Worm (Caenorhabditis elegans) whole organism, young adult: ENCODE measurements around the gene Y66H1A.5.

Source experiments
- C06A6.2 ChIP-seq: fragments of 200-800 bp; sonication (Bioruptor generic); conservative IDR thresholded peaks from 2 replicates; pipeline ENCODE4 v1.3.6; 2022; ENCODE audit warnings: missing genetic modification characterization, missing compliant biosample characterization
- F23B12.7 ChIP-seq: sonication (generic microtip); optimal IDR thresholded peaks from 2 replicates; lab custom pipeline; 2017; ENCODE audit warnings: missing genetic modification characterization, mild to moderate bottlenecking, missing compliant biosample characterization, antibody characterized with exemption, moderate library complexity; ENCODE audit not compliant: insufficient read depth
- athp-1 ChIP-seq: sonication (generic microtip); optimal IDR thresholded peaks from 2 replicates; lab custom pipeline; 2017; ENCODE audit warnings: mild to moderate bottlenecking, missing genetic modification characterization, missing compliant biosample characterization
- bed-1 ChIP-seq: fragments of 200-800 bp; sonication (Bioruptor generic); IDR thresholded peaks from 2 replicates; pipeline ENCODE4 v1.3.6; 2022; ENCODE audit warnings: missing genetic modification reagents, missing genetic modification characterization, missing compliant biosample characterization
- lin-40 ChIP-seq: sonication (generic microtip); optimal IDR thresholded peaks from 2 replicates; lab custom pipeline; 2016; ENCODE audit warnings: missing genetic modification characterization, mild to moderate bottlenecking, missing compliant biosample characterization, missing genotype, missing genetic modification reagents
- mxl-1 ChIP-seq: sonication (generic microtip); optimal IDR thresholded peaks from 2 replicates; lab custom pipeline; 2016; ENCODE audit warnings: missing genetic modification characterization, missing compliant biosample characterization
- nhr-80 ChIP-seq: sonication (generic microtip); optimal IDR thresholded peaks from 2 replicates; lab custom pipeline; 2016; ENCODE audit warnings: missing genetic modification characterization, missing compliant biosample characterization
- snpc-3.4 ChIP-seq: sonication (generic microtip); optimal IDR thresholded peaks from 2 replicates; lab custom pipeline; 2017; ENCODE audit warnings: missing genetic modification characterization, mild to moderate bottlenecking, missing compliant biosample characterization, antibody characterized with exemption, moderate library complexity, missing genotype, missing genetic modification reagents
- sptf-2 ChIP-seq: fragments of 200-800 bp; sonication (Bioruptor generic); optimal IDR thresholded peaks from 2 replicates; lab custom pipeline; 2018; ENCODE audit warnings: mild to moderate bottlenecking, missing genetic modification characterization, missing compliant biosample characterization

Y66H1A.5 gene

DNA sequence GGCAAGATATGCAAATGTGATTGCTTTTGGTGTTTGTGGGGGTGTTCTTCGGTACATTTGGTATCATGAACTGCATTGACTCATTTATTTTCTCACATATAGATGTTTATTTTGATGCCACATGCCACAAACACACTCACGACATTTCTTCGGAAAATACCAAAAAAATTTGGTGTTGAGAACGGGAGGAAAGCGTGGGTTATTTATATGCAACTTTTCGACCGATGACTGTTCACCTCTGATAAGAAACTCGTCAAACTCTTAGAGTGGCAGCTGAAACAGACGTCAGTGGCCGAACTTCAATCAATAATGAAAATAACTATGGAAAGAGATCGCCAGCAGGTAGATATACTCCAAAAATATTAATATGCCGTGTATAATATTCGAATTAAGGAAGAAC is 50.6 kb downstream of the Y66H1A.5 start:
- TF ChIP-seq C06A6.2 (GFP tag; lab: Robert Waterston, UW), result no peak
- TF ChIP-seq lin-40 (tag; lab: Kevin White, UChicago), result no peak
- TF ChIP-seq snpc-3.4, result no peak
- TF ChIP-seq F23B12.7 (tag; lab: Kevin White, UChicago), result no peak
- TF ChIP-seq sptf-2 (GFP tag; lab: Kevin White, UChicago), result no peak
- TF ChIP-seq athp-1 (tag; lab: Kevin White, UChicago), result no peak
- no peak for TF ChIP-seq bed-1 (GFP tag; lab: Robert Waterston, UW)
- TF ChIP-seq nhr-80 (tag; lab: Kevin White, UChicago), result peak; percentile 63
- TF ChIP-seq mxl-1, result no peak
- TF ChIP-seq, all 124 proteins: peak for 1
